Fruit fly (Drosophila melanogaster) whole organism, embryonic: ENCODE measurements around the gene Cpr76Bb.

Experiments used
- Blimp-1 ChIP-seq: fragments of 200-800 bp; sonication (Bioruptor generic); optimal IDR thresholded peaks from 3 replicates; lab custom pipeline; 2018; ENCODE audit warnings: missing biosample characterization, missing genetic modification characterization, mild to moderate bottlenecking, moderate library complexity, missing genetic modification reagents
- BtbVII ChIP-seq: fragments of 200-800 bp; sonication (Bioruptor generic); optimal IDR thresholded peaks from 3 replicates; lab custom pipeline; 2017; ENCODE audit warnings: missing biosample characterization, mild to moderate bottlenecking, missing genetic modification characterization
- CG10431 ChIP-seq: fragments of 200-800 bp; sonication (Bioruptor generic); optimal IDR thresholded peaks from 3 replicates; lab custom pipeline; 2018; ENCODE audit warnings: missing biosample characterization, mild to moderate bottlenecking, missing genetic modification characterization
- CG10543 ChIP-seq: fragments of 200-800 bp; sonication (Bioruptor generic); optimal IDR thresholded peaks from 3 replicates; lab custom pipeline; 2017; ENCODE audit warnings: missing biosample characterization, mild to moderate bottlenecking, missing genetic modification characterization, moderate library complexity
- CG11456 ChIP-seq: fragments of 200-800 bp; sonication (Bioruptor generic); IDR thresholded peaks from 3 replicates; pipeline ENCODE4 v1.3.6; 2022; ENCODE audit warnings: missing biosample characterization, missing genetic modification characterization
- CG11560 ChIP-seq: fragments of 200-800 bp; sonication (Bioruptor generic); IDR thresholded peaks from 3 replicates; pipeline ENCODE4 v1.3.6; 2022; ENCODE audit warnings: missing biosample characterization, missing genetic modification characterization
- CG12071 ChIP-seq: fragments of 200-800 bp; sonication (Bioruptor generic); optimal IDR thresholded peaks from 3 replicates; lab custom pipeline; 2018; ENCODE audit warnings: missing biosample characterization, mild to moderate bottlenecking, missing genetic modification characterization
- CG12391 ChIP-seq: fragments of 200-800 bp; sonication (Bioruptor generic); optimal IDR thresholded peaks from 3 replicates; lab custom pipeline; 2018; ENCODE audit warnings: missing biosample characterization, mild to moderate bottlenecking, missing genetic modification characterization, moderate library complexity
- CG12659 ChIP-seq: fragments of 200-800 bp; sonication (Bioruptor generic); optimal IDR thresholded peaks from 3 replicates; lab custom pipeline; 2017; ENCODE audit warnings: mild to moderate bottlenecking, missing biosample characterization, missing genetic modification reagents, missing genetic modification characterization
- CG13296 ChIP-seq: fragments of 200-800 bp; sonication (Bioruptor generic); optimal IDR thresholded peaks from 3 replicates; lab custom pipeline; 2018; ENCODE audit warnings: missing biosample characterization, mild to moderate bottlenecking, missing genetic modification characterization
- CG15514 ChIP-seq: fragments of 200-800 bp; sonication (Bioruptor generic); optimal IDR thresholded peaks from 3 replicates; lab custom pipeline; 2017; ENCODE audit warnings: missing biosample characterization, missing genetic modification characterization, mild to moderate bottlenecking, moderate library complexity, missing genetic modification reagents
- CG17359 ChIP-seq: fragments of 200-800 bp; sonication (Bioruptor generic); optimal IDR thresholded peaks from 3 replicates; lab custom pipeline; 2018; ENCODE audit warnings: missing biosample characterization, mild to moderate bottlenecking, missing genetic modification characterization, moderate library complexity
- CG17568 ChIP-seq: fragments of 200-800 bp; sonication (Bioruptor generic); optimal IDR thresholded peaks from 2 replicates; lab custom pipeline; 2018; ENCODE audit warnings: missing biosample characterization, mild to moderate bottlenecking, missing genetic modification characterization, moderate library complexity
- CG18599 ChIP-seq: fragments of 200-800 bp; sonication (Bioruptor generic); optimal IDR thresholded peaks from 3 replicates; lab custom pipeline; 2017; ENCODE audit warnings: missing biosample characterization, missing genetic modification characterization, mild to moderate bottlenecking, moderate library complexity, missing genetic modification reagents
- CG2678 ChIP-seq: fragments of 200-800 bp; sonication (Bioruptor generic); optimal IDR thresholded peaks from 3 replicates; lab custom pipeline; 2019; ENCODE audit warnings: missing biosample characterization, mild to moderate bottlenecking, missing genetic modification characterization, moderate library complexity
- CG31365 ChIP-seq: fragments of 200-800 bp; sonication (Bioruptor generic); optimal IDR thresholded peaks from 2 replicates; lab custom pipeline; 2018; ENCODE audit warnings: missing biosample characterization, mild to moderate bottlenecking, missing genetic modification characterization
- CG3281 ChIP-seq: fragments of 200-800 bp; sonication (Bioruptor generic); optimal IDR thresholded peaks from 3 replicates; lab custom pipeline; 2017; ENCODE audit warnings: missing biosample characterization, mild to moderate bottlenecking, missing genetic modification characterization
- CG4707 ChIP-seq: fragments of 200-800 bp; sonication (Bioruptor generic); optimal IDR thresholded peaks from 2 replicates; lab custom pipeline; 2018; ENCODE audit warnings: missing biosample characterization, mild to moderate bottlenecking, missing genetic modification characterization, moderate library complexity
- CG6813 ChIP-seq: fragments of 200-800 bp; sonication (Bioruptor generic); optimal IDR thresholded peaks from 2 replicates; lab custom pipeline; 2017; ENCODE audit warnings: missing biosample characterization, missing genetic modification characterization, mild to moderate bottlenecking, moderate library complexity, missing genetic modification reagents
- CG8290 ChIP-seq, 3 experiments: fragments of 200-800 bp; sonication (Bioruptor generic); optimal IDR thresholded peaks; 2 replicates each; lab custom pipeline; 2016 to 2019; ENCODE audit warnings: missing biosample characterization in 3 of 3, missing genetic modification characterization in 3 of 3, mild to moderate bottlenecking in 2 of 3, moderate library complexity in 1 of 3
- Camta ChIP-seq: fragments of 200-800 bp; sonication (Bioruptor generic); optimal IDR thresholded peaks from 2 replicates; lab custom pipeline; 2016; ENCODE audit warnings: missing biosample characterization, missing genetic modification characterization
- CoRest ChIP-seq: fragments of 200-800 bp; sonication (Bioruptor generic); optimal IDR thresholded peaks from 3 replicates; lab custom pipeline; 2018; ENCODE audit warnings: missing biosample characterization, mild to moderate bottlenecking, missing genetic modification characterization, moderate library complexity
- Dip2 ChIP-seq: fragments of 200-800 bp; sonication (Bioruptor generic); IDR thresholded peaks from 2 replicates; pipeline ENCODE4 v1.3.6; 2022; ENCODE audit warnings: missing biosample characterization, missing genetic modification characterization
- H15 ChIP-seq: fragments of 200-800 bp; sonication (Bioruptor generic); IDR thresholded peaks from 3 replicates; pipeline ENCODE4 v1.3.6; 2022; ENCODE audit warnings: missing biosample characterization, missing genetic modification characterization
- HHEX ChIP-seq: fragments of 200-800 bp; sonication (Bioruptor generic); optimal IDR thresholded peaks from 3 replicates; lab custom pipeline; 2017; ENCODE audit warnings: missing biosample characterization, mild to moderate bottlenecking, missing genetic modification characterization, missing genetic modification reagents
- HLHmδ ChIP-seq: fragments of 200-800 bp; sonication (Bioruptor generic); optimal IDR thresholded peaks from 2 replicates; lab custom pipeline; 2018; ENCODE audit warnings: missing biosample characterization, mild to moderate bottlenecking, missing genetic modification characterization, moderate library complexity
- Hand ChIP-seq: fragments of 200-800 bp; sonication (Bioruptor generic); optimal IDR thresholded peaks from 2 replicates; lab custom pipeline; 2017; ENCODE audit warnings: mild to moderate bottlenecking, missing biosample characterization, missing genetic modification reagents, missing genetic modification characterization
- Hmr ChIP-seq: fragments of 200-800 bp; sonication (Bioruptor generic); optimal IDR thresholded peaks from 3 replicates; lab custom pipeline; 2017; ENCODE audit warnings: mild to moderate bottlenecking, missing biosample characterization, missing genetic modification reagents, missing genetic modification characterization
- NK7.1 ChIP-seq: fragments of 200-800 bp; sonication (Bioruptor generic); optimal IDR thresholded peaks from 3 replicates; lab custom pipeline; 2016; ENCODE audit warnings: missing biosample characterization, missing genetic modification characterization
- Opbp ChIP-seq: fragments of 200-800 bp; sonication (Bioruptor generic); IDR thresholded peaks from 3 replicates; pipeline ENCODE4 v1.3.6; 2022; ENCODE audit warnings: missing biosample characterization, missing genetic modification characterization; ENCODE audit not compliant: partially characterized antibody
- cg ChIP-seq: fragments of 200-800 bp; sonication (Bioruptor generic); optimal IDR thresholded peaks from 3 replicates; lab custom pipeline; 2019; ENCODE audit warnings: missing biosample characterization, mild to moderate bottlenecking, missing genetic modification characterization, moderate library complexity
- crc ChIP-seq: fragments of 200-800 bp; sonication (Bioruptor generic); optimal IDR thresholded peaks from 2 replicates; lab custom pipeline; 2016; ENCODE audit warnings: missing biosample characterization, missing genetic modification characterization
- da ChIP-seq: fragments of 200-800 bp; sonication (Bioruptor generic); optimal IDR thresholded peaks from 2 replicates; lab custom pipeline; 2016; ENCODE audit warnings: missing biosample characterization, missing genetic modification characterization
- dpn ChIP-seq, 2 experiments: fragments of 200-800 bp; sonication (Bioruptor generic); optimal IDR thresholded peaks; 3 replicates each; lab custom pipeline; 2016; ENCODE audit warnings: missing biosample characterization in 2 of 2, missing genetic modification characterization in 2 of 2
- exex ChIP-seq: fragments of 200-800 bp; sonication (Bioruptor generic); optimal IDR thresholded peaks from 4 replicates; lab custom pipeline; 2018; ENCODE audit warnings: missing biosample characterization, mild to moderate bottlenecking, missing genetic modification characterization, moderate library complexity
- gem ChIP-seq: fragments of 200-800 bp; sonication (Bioruptor generic); optimal IDR thresholded peaks from 2 replicates; lab custom pipeline; 2019; ENCODE audit warnings: missing biosample characterization, mild to moderate bottlenecking, missing genetic modification characterization, moderate library complexity
- h ChIP-seq: fragments of >200 bp; optimal IDR thresholded peaks from 2 replicates; lab custom pipeline; 2017
- mld ChIP-seq: fragments of 200-800 bp; sonication (Bioruptor generic); IDR thresholded peaks from 3 replicates; pipeline ENCODE4 v1.3.6; 2022; ENCODE audit warnings: missing biosample characterization, missing genetic modification characterization; ENCODE audit not compliant: partially characterized antibody
- sd ChIP-seq: fragments of 200-800 bp; sonication (Bioruptor generic); optimal IDR thresholded peaks from 3 replicates; lab custom pipeline; 2018; ENCODE audit warnings: missing biosample characterization, mild to moderate bottlenecking, missing genetic modification characterization, moderate library complexity
- slbo ChIP-seq: fragments of 200-800 bp; sonication (Bioruptor generic); IDR thresholded peaks from 2 replicates; pipeline ENCODE4 v1.3.6; 2022; ENCODE audit warnings: missing biosample characterization, missing genetic modification characterization
- slou ChIP-seq: fragments of 200-800 bp; sonication (Bioruptor generic); optimal IDR thresholded peaks from 3 replicates; lab custom pipeline; 2016; ENCODE audit warnings: missing biosample characterization, missing genetic modification characterization
- sug ChIP-seq: fragments of 200-800 bp; optimal IDR thresholded peaks from 2 replicates; lab custom pipeline; 2019; ENCODE audit warnings: missing biosample characterization, mild to moderate bottlenecking, missing genetic modification characterization, moderate library complexity
- wor ChIP-seq: fragments of 200-800 bp; sonication (Bioruptor generic); IDR thresholded peaks from 2 replicates; pipeline ENCODE4 v1.3.6; 2022; ENCODE audit warnings: missing biosample characterization, missing genetic modification characterization

The Cpr76Bb gene

dm6 chr3L:19495991-19496588 lies 23.4 kb upstream of the Cpr76Bb start (continued):
- no peak for TF ChIP-seq CG6813 (GFP tag; lab: Kevin White, UChicago)
- TF ChIP-seq crc, result no peak
- peak; percentile 33 for TF ChIP-seq CG13296 (GFP tag; lab: Kevin White, UChicago)
- TF ChIP-seq Camta, result no peak
- no peak for TF ChIP-seq Opbp (GFP tag; lab: Robert Waterston, UW)
- TF ChIP-seq wor, result no peak
- TF ChIP-seq sd (tag; lab: Kevin White, UChicago), result peak; percentile 24
- peak; percentile 14 for TF ChIP-seq CG3281 (GFP tag; lab: Kevin White, UChicago)
- TF ChIP-seq CG12659 (GFP tag; lab: Kevin White, UChicago), result peak; percentile 2
- peak; percentile 8 for TF ChIP-seq CoRest (tag; lab: Kevin White, UChicago)
- no peak for TF ChIP-seq Dip2 (GFP tag; lab: Robert Waterston, UW)
- peak; percentile 14 for TF ChIP-seq Hand (GFP tag; lab: Kevin White, UChicago)
- peak; percentile 0 for TF ChIP-seq CG31365 (tag; lab: Kevin White, UChicago)
- TF ChIP-seq CG15514 (GFP tag; lab: Kevin White, UChicago), result peak; percentile 28
- no peak for TF ChIP-seq HLHmδ (GFP tag; lab: Kevin White, UChicago)
- TF ChIP-seq slou (GFP tag; lab: Kevin White, UChicago), result no peak
- TF ChIP-seq CG17359 (tag; lab: Kevin White, UChicago), result no peak
- TF ChIP-seq Blimp-1, result no peak
- TF ChIP-seq CG18599 (GFP tag; lab: Kevin White, UChicago), result peak; percentile 10
- peak; percentile 46 for TF ChIP-seq CG2678 (tag; lab: Kevin White, UChicago)
- TF ChIP-seq CG10431 (GFP tag; lab: Kevin White, UChicago), result no peak
- TF ChIP-seq BtbVII (GFP tag; lab: Kevin White, UChicago), result peak; percentile 11
- peak; percentile 22 for TF ChIP-seq HHEX (GFP tag; lab: Kevin White, UChicago)
- TF ChIP-seq gem, result peak; percentile 26
- TF ChIP-seq da (GFP tag; lab: Kevin White, UChicago), result no peak
- TF ChIP-seq exex (tag; lab: Kevin White, UChicago), result peak; percentile 46
- TF ChIP-seq sug (tag; lab: Kevin White, UChicago), result peak; percentile 65
- no peak for TF ChIP-seq CG11456 (GFP tag; lab: Robert Waterston, UW)
- no peak for TF ChIP-seq CG4707 (GFP tag; lab: Kevin White, UChicago)
- TF ChIP-seq NK7.1 (GFP tag; lab: Kevin White, UChicago), result no peak
- TF ChIP-seq CG12071 (GFP tag; lab: Kevin White, UChicago), result peak; percentile 41
- TF ChIP-seq CG17568 (GFP tag; lab: Kevin White, UChicago), result peak; percentile 15
- peak; percentile 9 for TF ChIP-seq CG10543 (GFP tag; lab: Kevin White, UChicago)
- TF ChIP-seq CG8290 (GFP tag; optimal IDR thresholded peaks at IDR 0.05; lab: Kevin White, UChicago), result no peak
- peak in 1 of 2 experiments; percentile 21 for TF ChIP-seq CG8290 (tag; optimal IDR thresholded peaks at IDR 0.05; lab: Kevin White, UChicago)
- TF ChIP-seq slbo (GFP tag; lab: Robert Waterston, UW), result no peak
- TF ChIP-seq h (lab: Kevin White, UChicago), result no peak
- no peak for TF ChIP-seq dpn (GFP tag; optimal IDR thresholded peaks at IDR 0.05; lab: Kevin White, UChicago)
- TF ChIP-seq cg (GFP tag; lab: Kevin White, UChicago), result no peak
- no peak for TF ChIP-seq mld (GFP tag; lab: Robert Waterston, UW)
- TF ChIP-seq Hmr (GFP tag; lab: Kevin White, UChicago), result peak; percentile 7
- no peak for TF ChIP-seq CG11560 (tag; lab: Robert Waterston, UW)
- no peak for TF ChIP-seq H15 (GFP tag; lab: Robert Waterston, UW)
- no peak for TF ChIP-seq CG12391 (tag; lab: Kevin White, UChicago)
- TF ChIP-seq, all 482 proteins: peak for 33
